Worm (Caenorhabditis elegans) whole organism, L4/young adult: ENCODE results near the gene F10A3.17.

ENCODE experiments used
- W03F9.2 ChIP-seq: fragments of 150-350 bp; optimal IDR thresholded peaks from 2 replicates; lab custom pipeline; 2014; ENCODE audit warnings: missing biosample characterization, missing genetic modification characterization
- dao-5 ChIP-seq: sonication (generic microtip); optimal IDR thresholded peaks from 2 replicates; lab custom pipeline; 2016; ENCODE audit warnings: missing genotype, missing genetic modification characterization, moderate library complexity, missing compliant biosample characterization
- him-1 ChIP-seq: sonication (generic microtip); optimal IDR thresholded peaks from 2 replicates; lab custom pipeline; 2016; ENCODE audit warnings: missing genotype, missing genetic modification reagents, missing genetic modification characterization, missing compliant biosample characterization

DNA sequence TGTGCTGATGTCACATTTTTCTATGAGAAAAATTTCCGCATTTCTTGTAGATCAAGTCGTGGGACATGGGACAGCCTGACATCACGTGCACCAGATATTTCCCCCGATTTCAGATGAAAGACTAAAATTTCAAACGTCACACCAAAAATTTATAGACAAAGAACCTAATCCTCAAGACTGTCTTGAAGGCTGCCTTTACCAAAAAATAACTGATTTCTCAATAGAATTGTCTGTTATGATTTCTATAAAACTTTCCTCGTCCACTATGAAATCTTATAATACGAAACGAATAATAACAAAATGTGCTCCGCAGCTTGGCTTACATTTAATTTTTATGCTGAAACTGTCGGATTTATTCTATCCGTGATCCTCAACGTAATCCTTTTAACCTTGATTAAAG, 20.9 kb upstream of the F10A3.17 start, which contains the start of gene str-106:
- no peak for TF ChIP-seq him-1
- TF ChIP-seq W03F9.2 (tag; lab: Kevin White, UChicago) = no peak
- no peak for TF ChIP-seq dao-5 (tag; lab: Kevin White, UChicago)
